Fruit fly (Drosophila melanogaster): ENCODE measurements around the gene Ipp.

Gene Ipp

DNA sequence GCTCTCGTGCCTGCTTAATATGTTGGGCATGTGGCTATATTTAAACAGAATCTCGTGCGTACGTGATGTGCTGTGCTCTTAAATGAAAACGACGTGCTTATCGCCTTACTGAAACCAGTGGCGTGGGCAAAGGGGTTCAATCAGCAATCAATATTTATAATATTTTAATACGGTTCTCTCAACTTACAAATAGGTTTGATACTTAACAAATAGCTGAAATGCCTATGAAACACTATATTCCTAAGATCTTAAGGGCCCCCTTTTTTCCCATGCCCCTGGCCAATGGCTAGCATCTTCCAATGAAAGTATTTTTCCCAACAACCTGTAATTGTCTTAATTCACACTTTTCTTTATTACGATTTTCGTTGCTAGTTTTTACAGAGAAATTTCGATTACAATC is 42.9 kb upstream of the Ipp start (continued):
- TF ChIP-seq wdn (GFP tag; IDR thresholded peaks at IDR 0.05) (no peak), gcm2 (GFP tag; optimal IDR thresholded peaks at IDR 0.05) (no peak), CG6654 (GFP tag; optimal IDR thresholded peaks at IDR 0.05) (no peak), CG4404 (GFP tag; IDR thresholded peaks at IDR 0.05) (peak; percentile 85), CG12659 (GFP tag; optimal IDR thresholded peaks at IDR 0.05) (peak; percentile 51), fd96Cb (tag; optimal IDR thresholded peaks at IDR 0.05) (peak; percentile 69), CG12299 (tag; optimal IDR thresholded peaks at IDR 0.05) (no peak), CG8924 (tag; optimal IDR thresholded peaks at IDR 0.05) (peak; percentile 76), CG18619 (GFP tag; optimal IDR thresholded peaks at IDR 0.05) (peak; percentile 31), CG3995 (GFP tag; optimal IDR thresholded peaks at IDR 0.05) (no peak), Eip74EF (GFP tag; optimal IDR thresholded peaks at IDR 0.05) (no peak), Hr78 (GFP tag; optimal IDR thresholded peaks at IDR 0.05) (no peak), CG2120 (GFP tag; optimal IDR thresholded peaks at IDR 0.05) (peak; percentile 57), Sox102F (GFP tag; optimal IDR thresholded peaks at IDR 0.05) (peak; percentile 70), Lpt (GFP tag; optimal IDR thresholded peaks at IDR 0.05) (no peak), Asciz (GFP tag; optimal IDR thresholded peaks at IDR 0.05) (no peak), CG16813 (GFP tag; IDR thresholded peaks at IDR 0.05; ENCODE audit: partially characterized antibody) (no peak), lab (GFP tag; optimal IDR thresholded peaks at IDR 0.05) (peak; percentile 61), CG3407 (GFP tag; optimal IDR thresholded peaks at IDR 0.05) (peak; percentile 37), crp (GFP tag; optimal IDR thresholded peaks at IDR 0.05) (no peak), Dref (GFP tag; IDR thresholded peaks at IDR 0.05) (no peak), ssp (GFP tag; IDR thresholded peaks at IDR 0.05) (peak; percentile 61), HLH3B (GFP tag; IDR thresholded peaks at IDR 0.05) (peak; percentile 75), pho (GFP tag; optimal IDR thresholded peaks at IDR 0.05) (no peak), psq (GFP tag; optimal IDR thresholded peaks at IDR 0.05) (peak; percentile 17), HHEX (GFP tag; optimal IDR thresholded peaks at IDR 0.05) (peak; percentile 73), sens (GFP tag) (peak; percentile 96), CG9817 (tag; optimal IDR thresholded peaks at IDR 0.05) (peak; percentile 64), CG6854 (GFP tag; optimal IDR thresholded peaks at IDR 0.05) (no peak), CG6254 (GFP tag; optimal IDR thresholded peaks at IDR 0.05) (peak; percentile 71), trh (GFP tag; optimal IDR thresholded peaks at IDR 0.05) (peak; percentile 29), tgo (GFP tag; IDR thresholded peaks at IDR 0.05) (peak; percentile 76), Atf6 (GFP tag; IDR thresholded peaks at IDR 0.05) (peak; percentile 37; the same call in 1 of the 2 replicates), Oaz (GFP tag; IDR thresholded peaks at IDR 0.05) (peak; percentile 33; the same call in 1 of the 2 replicates), Abd-B (GFP tag; optimal IDR thresholded peaks at IDR 0.05) (peak; percentile 72), yki (optimal IDR thresholded peaks at IDR 0.05) (no peak), zen2 (GFP tag; IDR thresholded peaks at IDR 0.05; ENCODE audit: partially characterized antibody) (no peak), fd3F (GFP tag; optimal IDR thresholded peaks at IDR 0.05) (peak; percentile 41), CG6683 (GFP tag; optimal IDR thresholded peaks at IDR 0.05) (no peak), dysf (GFP tag; IDR thresholded peaks at IDR 0.05) (peak; percentile 85), lola (GFP tag; optimal IDR thresholded peaks at IDR 0.05) (peak in 1 of 3 experiments; percentile 85), Elba2 (GFP tag; optimal IDR thresholded peaks at IDR 0.05) (peak; percentile 56), CG4424 (GFP tag; optimal IDR thresholded peaks at IDR 0.05) (peak; percentile 81), Hr3 (GFP tag; optimal IDR thresholded peaks at IDR 0.05) (peak; percentile 45), ttk (GFP tag; IDR thresholded peaks at IDR 0.05) (peak; percentile 75), Hand (GFP tag; optimal IDR thresholded peaks at IDR 0.05) (no peak), Aef1 (GFP tag; IDR thresholded peaks at IDR 0.05) (peak; percentile 52; the same call in 1 of the 3 replicates), bsh (GFP tag; optimal IDR thresholded peaks at IDR 0.05) (peak; percentile 23 to 85), Scr (GFP tag; IDR thresholded peaks at IDR 0.05; ENCODE audit: partially characterized antibody) (no peak), Fer1 (GFP tag; optimal IDR thresholded peaks at IDR 0.05) (peak; percentile 27)
